Fruit fly (Drosophila melanogaster) whole organism, embryonic: ENCODE results near the gene CG3008.

Source experiments
- ATbp ChIP-seq: fragments of 200-800 bp; sonication (Bioruptor generic); optimal IDR thresholded peaks from 2 replicates; lab custom pipeline; 2017; ENCODE audit warnings: missing biosample characterization, mild to moderate bottlenecking, missing genetic modification characterization, missing genetic modification reagents
- Abd-B ChIP-seq: fragments of 200-800 bp; sonication (Bioruptor generic); optimal IDR thresholded peaks from 2 replicates; lab custom pipeline; 2018; ENCODE audit warnings: missing biosample characterization, mild to moderate bottlenecking, missing genetic modification characterization, moderate library complexity
- Antp ChIP-seq: fragments of 200-800 bp; sonication (Bioruptor generic); optimal IDR thresholded peaks from 3 replicates; lab custom pipeline; 2016; ENCODE audit warnings: missing biosample characterization, missing genetic modification characterization
- Bdp1 ChIP-seq: fragments of 200-800 bp; sonication (Bioruptor generic); optimal IDR thresholded peaks from 3 replicates; lab custom pipeline; 2016; ENCODE audit warnings: missing biosample characterization, missing genetic modification characterization
- CG10959 ChIP-seq: fragments of 200-800 bp; sonication (Bioruptor generic); IDR thresholded peaks from 2 replicates; pipeline ENCODE4 v1.3.6; 2022; ENCODE audit warnings: missing biosample characterization, missing genetic modification characterization
- CG11247 ChIP-seq: fragments of 200-800 bp; sonication (Bioruptor generic); IDR thresholded peaks from 2 replicates; pipeline ENCODE4 v1.3.6; 2022; ENCODE audit warnings: missing biosample characterization, missing genetic modification characterization
- CG11504 ChIP-seq: fragments of 200-800 bp; sonication (Bioruptor generic); optimal IDR thresholded peaks from 3 replicates; lab custom pipeline; 2019; ENCODE audit warnings: missing biosample characterization, mild to moderate bottlenecking, missing genetic modification characterization, moderate library complexity
- CG11696 ChIP-seq: fragments of 200-800 bp; sonication (Bioruptor generic); IDR thresholded peaks from 2 replicates; pipeline ENCODE4 v1.3.6; 2022; ENCODE audit warnings: missing biosample characterization, missing genetic modification characterization
- CG13424 ChIP-seq: fragments of 200-800 bp; sonication (Bioruptor generic); optimal IDR thresholded peaks from 2 replicates; lab custom pipeline; 2019; ENCODE audit warnings: missing biosample characterization, mild to moderate bottlenecking, missing genetic modification characterization, moderate library complexity
- CG15269 ChIP-seq: fragments of 200-800 bp; sonication (Bioruptor generic); optimal IDR thresholded peaks from 2 replicates; lab custom pipeline; 2018; ENCODE audit warnings: missing biosample characterization, mild to moderate bottlenecking, missing genetic modification characterization, moderate library complexity
- CG1529 ChIP-seq: fragments of 200-800 bp; sonication (Bioruptor generic); optimal IDR thresholded peaks from 3 replicates; lab custom pipeline; 2018; ENCODE audit warnings: missing biosample characterization, missing genetic modification characterization
- CG15601 ChIP-seq: fragments of 200-800 bp; sonication (Bioruptor generic); optimal IDR thresholded peaks from 3 replicates; lab custom pipeline; 2019; ENCODE audit warnings: missing biosample characterization, mild to moderate bottlenecking, missing genetic modification characterization, moderate library complexity
- CG17186 ChIP-seq: fragments of 200-800 bp; sonication (Bioruptor generic); optimal IDR thresholded peaks from 3 replicates; lab custom pipeline; 2017; ENCODE audit warnings: missing biosample characterization, missing genetic modification reagents, missing genetic modification characterization
- CG17912 ChIP-seq: fragments of 200-800 bp; sonication (Bioruptor generic); optimal IDR thresholded peaks from 2 replicates; lab custom pipeline; 2018; ENCODE audit warnings: missing biosample characterization, mild to moderate bottlenecking, missing genetic modification characterization
- CG18262 ChIP-seq: fragments of 200-800 bp; optimal IDR thresholded peaks from 3 replicates; lab custom pipeline; 2019; ENCODE audit warnings: missing biosample characterization, mild to moderate bottlenecking, missing genetic modification characterization, moderate library complexity
- CG2199 ChIP-seq: fragments of 200-800 bp; sonication (Bioruptor generic); IDR thresholded peaks from 3 replicates; pipeline ENCODE4 v1.3.6; 2022; ENCODE audit warnings: missing biosample characterization, missing genetic modification characterization
- CG32772 ChIP-seq: fragments of 200-800 bp; sonication (Bioruptor generic); IDR thresholded peaks from 2 replicates; pipeline ENCODE4 v1.3.6; 2022; ENCODE audit warnings: missing biosample characterization, missing genetic modification characterization
- CG33213 ChIP-seq: fragments of 200-800 bp; sonication (Bioruptor generic); optimal IDR thresholded peaks from 3 replicates; lab custom pipeline; 2016; ENCODE audit warnings: missing biosample characterization, missing genetic modification characterization
- CG4404 ChIP-seq: fragments of 200-800 bp; sonication (Bioruptor generic); IDR thresholded peaks from 2 replicates; pipeline ENCODE4 v1.3.6; 2022; ENCODE audit warnings: missing biosample characterization, missing genetic modification characterization
- CG5180 ChIP-seq: fragments of 200-800 bp; sonication (Bioruptor generic); optimal IDR thresholded peaks from 3 replicates; lab custom pipeline; 2017; ENCODE audit warnings: missing biosample characterization, missing genetic modification characterization, mild to moderate bottlenecking, moderate library complexity, missing genetic modification reagents
- CG6254 ChIP-seq: fragments of 200-800 bp; sonication (Bioruptor generic); optimal IDR thresholded peaks from 3 replicates; lab custom pipeline; 2017; ENCODE audit warnings: mild to moderate bottlenecking, missing biosample characterization, missing genetic modification reagents, missing genetic modification characterization
- CG7556 ChIP-seq: fragments of 200-800 bp; sonication (Bioruptor generic); optimal IDR thresholded peaks from 2 replicates; lab custom pipeline; 2017; ENCODE audit warnings: missing biosample characterization, mild to moderate bottlenecking, missing genetic modification characterization
- CG8924 ChIP-seq: fragments of 200-800 bp; optimal IDR thresholded peaks from 3 replicates; lab custom pipeline; 2019; ENCODE audit warnings: missing biosample characterization, mild to moderate bottlenecking, missing genetic modification characterization, moderate library complexity
- CG9437 ChIP-seq: fragments of 200-800 bp; sonication (Bioruptor generic); optimal IDR thresholded peaks from 2 replicates; lab custom pipeline; 2018; ENCODE audit warnings: missing biosample characterization, mild to moderate bottlenecking, missing genetic modification characterization
- CG9609 ChIP-seq: fragments of 200-800 bp; sonication (Bioruptor generic); optimal IDR thresholded peaks from 3 replicates; lab custom pipeline; 2016; ENCODE audit warnings: missing biosample characterization, missing genetic modification characterization
- CG9797 ChIP-seq: fragments of 200-800 bp; sonication (Bioruptor generic); optimal IDR thresholded peaks from 3 replicates; lab custom pipeline; 2018; ENCODE audit warnings: missing biosample characterization, mild to moderate bottlenecking, missing genetic modification characterization
- E2f1 ChIP-seq: fragments of 200-800 bp; sonication (Bioruptor generic); IDR thresholded peaks from 2 replicates; pipeline ENCODE4 v1.3.6; 2022; ENCODE audit warnings: missing biosample characterization, missing genetic modification characterization
- Ets65A ChIP-seq: fragments of 200-800 bp; sonication (Bioruptor generic); peaks from one replicate; lab custom pipeline; 2016; ENCODE audit warnings: missing biosample characterization, missing genetic modification characterization
- Fer1 ChIP-seq: fragments of 200-800 bp; sonication (Bioruptor generic); optimal IDR thresholded peaks from 2 replicates; lab custom pipeline; 2017; ENCODE audit warnings: missing biosample characterization, mild to moderate bottlenecking, missing genetic modification characterization
- Gsc ChIP-seq: fragments of 200-800 bp; sonication (Bioruptor generic); IDR thresholded peaks from 2 replicates; pipeline ENCODE4 v1.3.6; 2022; ENCODE audit warnings: missing biosample characterization, missing genetic modification characterization
- H2.0 ChIP-seq: fragments of 200-800 bp; sonication (Bioruptor generic); IDR thresholded peaks from 2 replicates; pipeline ENCODE4 v1.3.6; 2022; ENCODE audit warnings: missing biosample characterization, missing genetic modification characterization
- HLH54F ChIP-seq: fragments of 200-800 bp; sonication (Bioruptor generic); optimal IDR thresholded peaks from 3 replicates; lab custom pipeline; 2016; ENCODE audit warnings: missing biosample characterization, missing genetic modification characterization
- Hr3 ChIP-seq: fragments of 200-800 bp; sonication (Bioruptor generic); optimal IDR thresholded peaks from 3 replicates; lab custom pipeline; 2016; ENCODE audit warnings: missing biosample characterization, missing genetic modification characterization
- MESR4 ChIP-seq: fragments of 200-800 bp; sonication (Bioruptor generic); optimal IDR thresholded peaks from 2 replicates; lab custom pipeline; 2018; ENCODE audit warnings: missing biosample characterization, mild to moderate bottlenecking, missing genetic modification characterization, moderate library complexity
- Pdp1 ChIP-seq, 2 experiments: fragments of 200-800 bp; sonication (Bioruptor generic); optimal IDR thresholded peaks; 3 replicates each; lab custom pipeline; 2016; ENCODE audit warnings: missing biosample characterization in 2 of 2, missing genetic modification characterization in 2 of 2, mild to moderate bottlenecking in 1 of 2, moderate library complexity in 1 of 2
- Usf ChIP-seq: fragments of 200-800 bp; sonication (Bioruptor generic); optimal IDR thresholded peaks from 2 replicates; lab custom pipeline; 2017; ENCODE audit warnings: missing genotype, missing biosample characterization, missing genetic modification characterization
- ap ChIP-seq: fragments of 200-800 bp; sonication (Bioruptor generic); IDR thresholded peaks from 2 replicates; pipeline ENCODE4 v1.3.6; 2022; ENCODE audit warnings: missing biosample characterization, missing genetic modification characterization
- bcd ChIP-seq: fragments of 200-800 bp; sonication (Bioruptor generic); optimal IDR thresholded peaks from 2 replicates; lab custom pipeline; 2017; ENCODE audit warnings: missing biosample characterization, mild to moderate bottlenecking, missing genetic modification characterization
- chif ChIP-seq, 2 experiments: fragments of 200-800 bp; sonication (Bioruptor generic); optimal IDR thresholded peaks; 3 replicates each; lab custom pipeline; 2016; ENCODE audit warnings: missing biosample characterization in 2 of 2, missing genetic modification characterization in 2 of 2
- chinmo ChIP-seq: fragments of 200-800 bp; sonication (Bioruptor generic); IDR thresholded peaks from 4 replicates; pipeline ENCODE4 v1.3.6; 2022; ENCODE audit warnings: missing biosample characterization, missing genetic modification characterization; ENCODE audit not compliant: partially characterized antibody
- ems ChIP-seq: fragments of 200-800 bp; sonication (Bioruptor generic); optimal IDR thresholded peaks from 3 replicates; lab custom pipeline; 2016; ENCODE audit warnings: missing biosample characterization, missing genetic modification characterization
- gce ChIP-seq: fragments of 200-800 bp; sonication (Bioruptor generic); IDR thresholded peaks from 3 replicates; pipeline ENCODE4 v1.3.6; 2022; ENCODE audit warnings: missing biosample characterization, missing genetic modification characterization
- gem ChIP-seq: fragments of 200-800 bp; sonication (Bioruptor generic); optimal IDR thresholded peaks from 2 replicates; lab custom pipeline; 2019; ENCODE audit warnings: missing biosample characterization, mild to moderate bottlenecking, missing genetic modification characterization, moderate library complexity
- hth ChIP-seq: fragments of >200 bp; optimal IDR thresholded peaks from 2 replicates; lab custom pipeline; 2017; ENCODE audit warnings: inconsistent platforms
- lbe ChIP-seq: fragments of 200-800 bp; sonication (Bioruptor generic); optimal IDR thresholded peaks from 2 replicates; lab custom pipeline; 2016; ENCODE audit warnings: missing biosample characterization, mild to moderate bottlenecking, missing genetic modification characterization
- maf-S ChIP-seq: fragments of 200-800 bp; sonication (Bioruptor generic); optimal IDR thresholded peaks from 2 replicates; lab custom pipeline; 2016; ENCODE audit warnings: missing biosample characterization, missing genetic modification characterization
- odd ChIP-seq: fragments of 200-800 bp; sonication (Bioruptor generic); optimal IDR thresholded peaks from 2 replicates; lab custom pipeline; 2017; ENCODE audit warnings: missing biosample characterization, mild to moderate bottlenecking, missing genetic modification characterization
- salm ChIP-seq: fragments of 200-800 bp; sonication (Bioruptor generic); optimal IDR thresholded peaks from 2 replicates; lab custom pipeline; 2018; ENCODE audit warnings: missing biosample characterization, mild to moderate bottlenecking, missing genetic modification characterization
- scrt ChIP-seq: fragments of 200-800 bp; sonication (Bioruptor generic); optimal IDR thresholded peaks from 2 replicates; lab custom pipeline; 2018; ENCODE audit warnings: missing biosample characterization, mild to moderate bottlenecking, missing genetic modification characterization, moderate library complexity
- tna ChIP-seq: fragments of 200-800 bp; sonication (Bioruptor generic); IDR thresholded peaks from 2 replicates; pipeline ENCODE4 v1.3.6; 2022; ENCODE audit warnings: missing biosample characterization, missing genetic modification characterization; ENCODE audit not compliant: partially characterized antibody
- yki ChIP-seq: fragments of >200 bp; optimal IDR thresholded peaks from 3 replicates; lab custom pipeline; 2018
- zfh1 ChIP-seq: fragments of 200-800 bp; sonication (Bioruptor generic); IDR thresholded peaks from 3 replicates; pipeline ENCODE4 v1.3.6; 2022; ENCODE audit warnings: missing biosample characterization, missing genetic modification characterization

CG3008 gene

dm6 chr2L:4856118-4856517, 27.0 kb upstream of the CG3008 start (continued):
- TF ChIP-seq E2f1 (GFP tag; lab: Robert Waterston, UW) (no peak), scrt (GFP tag; lab: Kevin White, UChicago) (peak; percentile 62), CG11504 (peak; percentile 73), CG11696 (GFP tag; lab: Robert Waterston, UW) (peak; percentile 87), CG17186 (no peak), CG8924 (tag; lab: Kevin White, UChicago) (peak; percentile 75), CG15269 (tag; lab: Kevin White, UChicago) (peak; percentile 71), lbe (no peak), CG17912 (GFP tag; lab: Kevin White, UChicago) (no peak), maf-S (no peak), gem (peak; percentile 87), Usf (GFP tag; lab: Kevin White, UChicago) (no peak), CG7556 (GFP tag; lab: Kevin White, UChicago) (peak; percentile 74), ap (GFP tag; lab: Robert Waterston, UW) (no peak), MESR4 (GFP tag; lab: Kevin White, UChicago) (peak; percentile 1), odd (GFP tag; lab: Kevin White, UChicago) (no peak), chinmo (GFP tag; lab: Robert Waterston, UW) (no peak), CG10959 (GFP tag; lab: Robert Waterston, UW) (no peak), Antp (GFP tag; lab: Kevin White, UChicago) (no peak), CG18262 (tag; lab: Kevin White, UChicago) (peak; percentile 82), gce (0 out of 3 replicates have a peak, but pooled peaks have one; percentile 14), yki (no peak), CG9797 (GFP tag; lab: Kevin White, UChicago) (no peak), CG13424 (tag; lab: Kevin White, UChicago) (peak; percentile 76), CG6254 (GFP tag; lab: Kevin White, UChicago) (peak; percentile 50), HLH54F (GFP tag; lab: Kevin White, UChicago) (no peak), bcd (peak; percentile 44), Hr3 (GFP tag; lab: Kevin White, UChicago) (peak; percentile 39), zfh1 (GFP tag; lab: Robert Waterston, UW) (peak; percentile 44; the same call in 1 of the 3 replicates), CG32772 (GFP tag; lab: Robert Waterston, UW) (peak; percentile 64; the same call in 1 of the 2 replicates), Pdp1 (GFP tag; optimal IDR thresholded peaks at IDR 0.05; lab: Kevin White, UChicago) (peak in 1 of 2 experiments; percentile 19), ems (GFP tag; lab: Kevin White, UChicago) (no peak), CG15601 (tag; lab: Kevin White, UChicago) (no peak), Fer1 (peak; percentile 76), CG5180 (GFP tag; lab: Kevin White, UChicago) (peak; percentile 13), CG1529 (GFP tag; lab: Kevin White, UChicago) (peak; percentile 38), CG11247 (no peak), ATbp (GFP tag; lab: Kevin White, UChicago) (peak; percentile 63), Bdp1 (GFP tag; lab: Kevin White, UChicago) (no peak), CG4404 (peak; percentile 40; the same call in 1 of the 2 replicates), tna (no peak), Ets65A (no peak), CG2199 (GFP tag; lab: Robert Waterston, UW) (no peak), Abd-B (GFP tag; lab: Kevin White, UChicago) (peak; percentile 33), chif (GFP tag; optimal IDR thresholded peaks at IDR 0.05; lab: Kevin White, UChicago) (peak; percentile 7 to 48), CG9609 (no peak), CG33213 (GFP tag; lab: Kevin White, UChicago) (no peak), hth (lab: Kevin White, UChicago) (no peak), CG9437 (peak; percentile 50), salm (tag; lab: Kevin White, UChicago) (no peak), H2.0 (GFP tag; lab: Robert Waterston, UW) (peak; percentile 4; the same call in 1 of the 2 replicates), Gsc (GFP tag; lab: Robert Waterston, UW) (no peak)
